Worm (Caenorhabditis elegans) whole organism, L1 larva: ENCODE data around the gene srz-74.

ENCODE experiments used
- alr-1 ChIP-seq: fragments of 200-800 bp; sonication (Bioruptor generic); optimal IDR thresholded peaks from 2 replicates; lab custom pipeline; 2018; ENCODE audit warnings: borderline replicate concordance, mild to moderate bottlenecking, missing genetic modification characterization, missing compliant biosample characterization
- aly-2 ChIP-seq: fragments of 150-350 bp; optimal IDR thresholded peaks from 2 replicates; lab custom pipeline; 2014; ENCODE audit warnings: missing biosample characterization, missing genetic modification characterization
- ama-1 ChIP-seq: fragments of 150-350 bp; optimal IDR thresholded peaks from 2 replicates; lab custom pipeline; 2014
- ceh-82 ChIP-seq, 3 experiments: fragments of 150-350 bp in 1 of 3; sonication (generic microtip) in 2 of 3; optimal IDR thresholded peaks; 2 replicates each; lab custom pipeline; 2014 to 2017; ENCODE audit warnings: missing biosample characterization in 3 of 3, missing genetic modification characterization in 3 of 3
- elt-3 ChIP-seq, 6 experiments: fragments of 150-350 bp in 1 of 6; sonication (generic microtip); optimal IDR thresholded peaks; 2 replicates each; lab custom pipeline; 2017 to 2018; ENCODE audit warnings: missing biosample characterization in 6 of 6, missing genetic modification characterization in 6 of 6, inconsistent platforms in 1 of 6
- fos-1 ChIP-seq: fragments of 150-350 bp; optimal IDR thresholded peaks from 2 replicates; lab custom pipeline; 2014; ENCODE audit warnings: missing biosample characterization, missing genetic modification characterization
- lin-13 ChIP-seq: fragments of 150-350 bp; optimal IDR thresholded peaks from 2 replicates; lab custom pipeline; 2014; ENCODE audit warnings: missing biosample characterization, missing genetic modification reagents, missing genetic modification characterization
- lin-15B ChIP-seq: fragments of 150-350 bp; sonication (generic microtip); optimal IDR thresholded peaks from 3 replicates; lab custom pipeline; 2014; ENCODE audit warnings: missing biosample characterization, missing genetic modification characterization
- lin-39 ChIP-seq: fragments of 150-350 bp; optimal IDR thresholded peaks from 2 replicates; lab custom pipeline; 2014; ENCODE audit warnings: missing biosample characterization, missing genetic modification reagents, missing genetic modification characterization
- lsy-2 ChIP-seq, 2 experiments: fragments of 150-350 bp; optimal IDR thresholded peaks; 2 replicates each; lab custom pipeline; 2014; ENCODE audit warnings: missing biosample characterization in 2 of 2, missing genetic modification characterization in 2 of 2
- mab-9 ChIP-seq: fragments of 200-800 bp; sonication (Bioruptor generic); IDR thresholded peaks from 2 replicates; pipeline ENCODE4 v1.3.6; 2022; ENCODE audit warnings: missing genetic modification reagents, missing genetic modification characterization, missing compliant biosample characterization
- nhr-28 ChIP-seq: fragments of 150-350 bp; optimal IDR thresholded peaks from 2 replicates; lab custom pipeline; 2014; ENCODE audit warnings: missing biosample characterization, missing genetic modification characterization
- sox-4 ChIP-seq: sonication (generic microtip); optimal IDR thresholded peaks from 2 replicates; lab custom pipeline; 2016; ENCODE audit warnings: missing genetic modification characterization, missing compliant biosample characterization
- tbx-2 ChIP-seq: sonication (generic microtip); optimal IDR thresholded peaks from 2 replicates; lab custom pipeline; 2016; ENCODE audit warnings: missing genetic modification characterization, missing compliant biosample characterization

DNA sequence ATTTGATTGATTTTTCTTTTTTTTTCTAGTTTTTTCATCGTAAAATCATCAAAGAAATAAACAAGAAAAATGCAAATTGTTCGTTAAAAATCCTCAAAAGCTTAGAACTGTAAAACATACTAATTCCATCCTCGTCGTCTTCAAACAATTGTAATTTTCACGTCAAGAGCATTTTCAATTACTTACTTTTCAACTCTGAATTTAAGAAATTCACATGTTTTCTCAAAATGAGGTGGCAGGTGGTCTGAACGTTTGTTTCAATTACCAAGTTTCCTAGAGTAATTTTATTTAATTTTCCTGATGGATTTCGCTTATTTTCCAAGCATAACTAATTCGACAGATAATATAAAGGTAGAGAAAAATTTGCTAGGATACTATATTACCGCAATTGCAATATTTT lies 5.9 kb upstream of the srz-74 start, which contains the start of gene srz-104:
- no peak for TF ChIP-seq lin-13 (GFP tag; lab: Kevin White, UChicago)
- no peak for TF ChIP-seq ama-1 (lab: Kevin White, UChicago)
- TF ChIP-seq aly-2 (tag; lab: Kevin White, UChicago), result no peak
- no peak for TF ChIP-seq nhr-28
- TF ChIP-seq elt-3 (tag; optimal IDR thresholded peaks at IDR 0.05; lab: Kevin White, UChicago), result no peak
- no peak for TF ChIP-seq tbx-2 (tag; lab: Kevin White, UChicago)
- TF ChIP-seq mab-9, result no peak
- no peak for TF ChIP-seq alr-1 (tag; lab: Kevin White, UChicago)
- no peak for TF ChIP-seq lin-15B (tag; lab: Kevin White, UChicago)
- TF ChIP-seq lsy-2 (tag; optimal IDR thresholded peaks at IDR 0.05; lab: Kevin White, UChicago), result no peak
- TF ChIP-seq ceh-82 (tag; optimal IDR thresholded peaks at IDR 0.05; lab: Kevin White, UChicago), result no peak
- TF ChIP-seq sox-4 (tag; lab: Kevin White, UChicago), result no peak
- TF ChIP-seq fos-1 (tag; lab: Kevin White, UChicago), result no peak
- no peak for TF ChIP-seq lin-39
